Worm (Caenorhabditis elegans): ENCODE measurements around the gene ilys-6.

Gene ilys-6

ce11 chrIV:4019836-4020235 is 43.6 kb downstream of the ilys-6 start:
- TF ChIP-seq mxl-3 (GFP tag; optimal IDR thresholded peaks at IDR 0.05) (peak; percentile 65), pha-4 (GFP tag; IDR thresholded peaks at IDR 0.05) (no peak), pha-4 (tag; optimal IDR thresholded peaks at IDR 0.05) (peak; percentile 77), daf-16 (GFP tag; optimal IDR thresholded peaks at IDR 0.05) (no peak), daf-16 (tag; optimal IDR thresholded peaks at IDR 0.05) (peak; percentile 20), nhr-6 (tag; optimal IDR thresholded peaks at IDR 0.05) (peak; percentile 48), Y48G9A.11 (GFP tag; IDR thresholded peaks at IDR 0.05) (no peak), spr-1 (tag; optimal IDR thresholded peaks at IDR 0.05) (peak; percentile 41), mxl-2 (GFP tag; conservative IDR thresholded peaks at IDR 0.05) (no peak), mep-1 (tag; optimal IDR thresholded peaks at IDR 0.05) (peak; percentile 86), set-16 (GFP tag; IDR thresholded peaks at IDR 0.05) (peak; percentile 44), cey-2 (tag; optimal IDR thresholded peaks at IDR 0.05; ENCODE audit: borderline replicate concordance, insufficient read depth) (peak; percentile 19), dpl-1 (GFP tag; optimal IDR thresholded peaks at IDR 0.05) (peak; percentile 49), nhr-77 (tag; optimal IDR thresholded peaks at IDR 0.05) (peak; percentile 67), lin-13 (GFP tag; optimal IDR thresholded peaks at IDR 0.05) (peak; percentile 45), daf-19 (GFP tag; conservative IDR thresholded peaks at IDR 0.05) (no peak), mdt-29 (GFP tag; IDR thresholded peaks at IDR 0.05) (no peak), ZK546.5 (tag; optimal IDR thresholded peaks at IDR 0.05) (no peak), lin-38 (GFP tag; IDR thresholded peaks at IDR 0.05) (peak; percentile 41), egl-27 (tag; optimal IDR thresholded peaks at IDR 0.05) (no peak), mes-2 (tag; optimal IDR thresholded peaks at IDR 0.05; ENCODE audit: poor library complexity, severe bottlenecking) (peak; percentile 38), Y5F2A.4 (GFP tag; optimal IDR thresholded peaks at IDR 0.05) (no peak), egl-43 (GFP tag; IDR thresholded peaks at IDR 0.05) (0 out of 2 replicates have a peak, but pooled peaks have one; percentile 41), tag-97 (GFP tag; IDR thresholded peaks at IDR 0.05) (no peak), D1046.2 (GFP tag; IDR thresholded peaks at IDR 0.05) (no peak), ceh-62 (tag; optimal IDR thresholded peaks at IDR 0.05) (no peak), unc-39 (tag; optimal IDR thresholded peaks at IDR 0.05) (no peak), nhr-10 (tag; optimal IDR thresholded peaks at IDR 0.05) (peak; percentile 33), lin-39 (tag; optimal IDR thresholded peaks at IDR 0.05) (no peak), Y105C5A.15 (GFP tag; IDR thresholded peaks at IDR 0.05) (no peak), arid-1 (GFP tag; conservative IDR thresholded peaks at IDR 0.05) (no peak), lin-15B (tag; optimal IDR thresholded peaks at IDR 0.05) (no peak), attf-4 (tag; optimal IDR thresholded peaks at IDR 0.05) (no peak), F37D6.2 (tag; optimal IDR thresholded peaks at IDR 0.05) (no peak), hif-1 (tag; optimal IDR thresholded peaks at IDR 0.05) (peak in 1 of 2 experiments; percentile 81), fkh-10 (GFP tag; optimal IDR thresholded peaks at IDR 0.05) (no peak), dmd-9 (GFP tag; IDR thresholded peaks at IDR 0.05) (0 out of 2 replicates have a peak, but pooled peaks have one; percentile 26), rbr-2 (tag; optimal IDR thresholded peaks at IDR 0.05) (peak; percentile 83), duxl-1 (tag; optimal IDR thresholded peaks at IDR 0.05; ENCODE audit: poor library complexity) (no peak), F26F4.8 (GFP tag; conservative IDR thresholded peaks at IDR 0.05) (no peak), aly-2 (tag; optimal IDR thresholded peaks at IDR 0.05) (no peak), gei-8 (GFP tag; optimal IDR thresholded peaks at IDR 0.05) (no peak), unc-130 (GFP tag; optimal IDR thresholded peaks at IDR 0.05) (no peak), lin-1 (GFP tag; IDR thresholded peaks at IDR 0.05) (peak; percentile 24; the same call in 1 of the 2 replicates), php-3 (GFP tag; IDR thresholded peaks at IDR 0.05) (no peak), nhr-111 (GFP tag; optimal IDR thresholded peaks at IDR 0.05) (no peak), madf-9 (GFP tag; conservative IDR thresholded peaks at IDR 0.05) (0 out of 2 replicates have a peak, but pooled peaks have one; percentile 19), nhr-41 (GFP tag; IDR thresholded peaks at IDR 0.05) (no peak), pqm-1 (tag; optimal IDR thresholded peaks at IDR 0.05) (no peak), hlh-11 (tag; optimal IDR thresholded peaks at IDR 0.05) (peak; percentile 92), skn-1 (tag; optimal IDR thresholded peaks at IDR 0.05) (no peak), ceh-82 (tag; optimal IDR thresholded peaks at IDR 0.05) (no peak)
